Worm (Caenorhabditis elegans): Measurements from ENCODE around the gene F09B12.5.

The F09B12.5 gene

ce11 chrX:15126736-15127135, 42.2 kb downstream of the F09B12.5 start:
- no peak for TF ChIP-seq hmbx-1 (tag; optimal IDR thresholded peaks at IDR 0.05)
- no peak for TF ChIP-seq aly-1 (tag; optimal IDR thresholded peaks at IDR 0.05)
- no peak for TF ChIP-seq hmg-4 (GFP tag; optimal IDR thresholded peaks at IDR 0.05)
- no peak for TF ChIP-seq ceh-13 (GFP tag; optimal IDR thresholded peaks at IDR 0.05)

ce11 chrX:15127338-15127737, 42.8 kb downstream of the F09B12.5 start:
- TF ChIP-seq hmbx-1 (tag; optimal IDR thresholded peaks at IDR 0.05) (no peak), pes-1 (GFP tag; IDR thresholded peaks at IDR 0.05) (no peak), tbx-11 (GFP tag; IDR thresholded peaks at IDR 0.05) (no peak), sea-1 (GFP tag; conservative IDR thresholded peaks at IDR 0.05) (no peak), hnd-1 (tag; optimal IDR thresholded peaks at IDR 0.05) (no peak)

ce11 chrX:15128184-15128583, 43.7 kb downstream of the F09B12.5 start:
- TF ChIP-seq flt-1 (GFP tag; IDR thresholded peaks at IDR 0.05) (no peak), aly-1 (tag; optimal IDR thresholded peaks at IDR 0.05) (no peak), F13C5.2 (tag; optimal IDR thresholded peaks at IDR 0.05) (no peak), scrt-1 (GFP tag; IDR thresholded peaks at IDR 0.05) (no peak), ceh-13 (GFP tag; optimal IDR thresholded peaks at IDR 0.05) (no peak), B0310.2 (tag; optimal IDR thresholded peaks at IDR 0.05) (no peak), tra-4 (tag; optimal IDR thresholded peaks at IDR 0.05) (no peak), hmg-4 (GFP tag; optimal IDR thresholded peaks at IDR 0.05) (no peak), ceh-36 (tag; optimal IDR thresholded peaks at IDR 0.05) (no peak), hmbx-1 (tag; optimal IDR thresholded peaks at IDR 0.05) (no peak)

- TF ChIP-seq B0310.2 (tag; optimal IDR thresholded peaks at IDR 0.05): no peak
- TF ChIP-seq F13C5.2 (tag; optimal IDR thresholded peaks at IDR 0.05): no peak
- TF ChIP-seq scrt-1 (GFP tag; IDR thresholded peaks at IDR 0.05): no peak
- TF ChIP-seq flt-1 (GFP tag; IDR thresholded peaks at IDR 0.05): no peak
- TF ChIP-seq tbx-37 (GFP tag; conservative IDR thresholded peaks at IDR 0.05): no peak
- no peak for TF ChIP-seq hmbx-1 (tag; optimal IDR thresholded peaks at IDR 0.05)
- TF ChIP-seq hmg-4 (GFP tag; optimal IDR thresholded peaks at IDR 0.05): no peak
- no peak for TF ChIP-seq ceh-36 (tag; optimal IDR thresholded peaks at IDR 0.05)
- no peak for TF ChIP-seq aly-1 (tag; optimal IDR thresholded peaks at IDR 0.05)
- no peak for TF ChIP-seq tra-4 (tag; optimal IDR thresholded peaks at IDR 0.05)
- no peak for TF ChIP-seq ets-7 (tag; optimal IDR thresholded peaks at IDR 0.05)
- TF ChIP-seq pes-1 (GFP tag; IDR thresholded peaks at IDR 0.05): no peak
These were observed 47.6 kb downstream of the F09B12.5 start for ce11 chrX:15132073-15132472.

- no peak for TF ChIP-seq ceh-36 (tag; optimal IDR thresholded peaks at IDR 0.05)
- TF ChIP-seq hmg-4 (GFP tag; optimal IDR thresholded peaks at IDR 0.05): no peak
- no peak for TF ChIP-seq hmbx-1 (tag; optimal IDR thresholded peaks at IDR 0.05)
- TF ChIP-seq aly-1 (tag; optimal IDR thresholded peaks at IDR 0.05): no peak
- no peak for TF ChIP-seq ceh-13 (GFP tag; optimal IDR thresholded peaks at IDR 0.05)
- no peak for TF ChIP-seq hnd-1 (tag; optimal IDR thresholded peaks at IDR 0.05)
These were observed 48.7 kb downstream of the F09B12.5 start for ce11 chrX:15133180-15133579.

ce11 chrX:15134941-15135340, 50.4 kb downstream of the F09B12.5 start:
- TF ChIP-seq hnd-1 (tag; optimal IDR thresholded peaks at IDR 0.05) (no peak), hmbx-1 (tag; optimal IDR thresholded peaks at IDR 0.05) (no peak), scrt-1 (GFP tag; IDR thresholded peaks at IDR 0.05) (no peak), ceh-13 (GFP tag; optimal IDR thresholded peaks at IDR 0.05) (no peak), tbx-37 (GFP tag; conservative IDR thresholded peaks at IDR 0.05) (no peak), tbx-11 (GFP tag; IDR thresholded peaks at IDR 0.05) (no peak), aly-1 (tag; optimal IDR thresholded peaks at IDR 0.05) (no peak), ets-7 (tag; optimal IDR thresholded peaks at IDR 0.05) (no peak), flt-1 (GFP tag; IDR thresholded peaks at IDR 0.05) (no peak), pes-1 (GFP tag; IDR thresholded peaks at IDR 0.05) (no peak), tra-4 (tag; optimal IDR thresholded peaks at IDR 0.05) (no peak), ama-1 (optimal IDR thresholded peaks at IDR 0.05) (no peak)
